Worm (Caenorhabditis elegans) whole organism, L4/young adult: ENCODE measurements around the gene slc-36.3.

ENCODE experiments used
- W03F9.2 ChIP-seq: fragments of 150-350 bp; optimal IDR thresholded peaks from 2 replicates; lab custom pipeline; 2014; ENCODE audit warnings: missing biosample characterization, missing genetic modification characterization
- dao-5 ChIP-seq: sonication (generic microtip); optimal IDR thresholded peaks from 2 replicates; lab custom pipeline; 2016; ENCODE audit warnings: missing genotype, missing genetic modification characterization, moderate library complexity, missing compliant biosample characterization
- him-1 ChIP-seq: sonication (generic microtip); optimal IDR thresholded peaks from 2 replicates; lab custom pipeline; 2016; ENCODE audit warnings: missing genotype, missing genetic modification reagents, missing genetic modification characterization, missing compliant biosample characterization

The slc-36.3 gene

ce11 chrV:20509427-20509826, 34.6 kb downstream of the slc-36.3 start:
- no peak for TF ChIP-seq dao-5
- no peak for TF ChIP-seq W03F9.2 (tag; lab: Kevin White, UChicago)
- no peak for TF ChIP-seq him-1

- TF ChIP-seq him-1: no peak
These were observed 37.5 kb downstream of the slc-36.3 start for ce11 chrV:20506542-20506941.

ce11 chrV:20504997-20505396, 39.0 kb downstream of the slc-36.3 start, which contains the start of gene Y38H6C.4:
Y38H6C.4 (minus strand) TSS chrV:20505097.
- TF ChIP-seq dao-5 (no peak), him-1 (no peak), W03F9.2 (tag; lab: Kevin White, UChicago) (no peak)

ce11 chrV:20500405-20500804, 43.6 kb downstream of the slc-36.3 start, which contains the start of gene dct-14:
dct-14 (minus strand) TSS chrV:20500505.
- no peak for TF ChIP-seq dao-5
- TF ChIP-seq him-1: no peak
- no peak for TF ChIP-seq W03F9.2 (tag; lab: Kevin White, UChicago)

- TF ChIP-seq W03F9.2 (tag; lab: Kevin White, UChicago) (no peak), him-1 (no peak), dao-5 (no peak)
These were observed 44.4 kb downstream of the slc-36.3 start for ce11 chrV:20499642-20500041.

ce11 chrV:20498980-20499379, 45.0 kb downstream of the slc-36.3 start, which contains the start of gene dct-16:
dct-16 (minus strand) TSS chrV:20499057.
- TF ChIP-seq him-1 (no peak), W03F9.2 (tag; lab: Kevin White, UChicago) (no peak), dao-5 (no peak)

- TF ChIP-seq W03F9.2 (tag; lab: Kevin White, UChicago) (no peak), dao-5 (no peak), him-1 (no peak)
These were observed 46.5 kb downstream of the slc-36.3 start for ce11 chrV:20497537-20497936.

ce11 chrV:20493271-20494231, 50.4 kb downstream of the slc-36.3 start, which contains the start of gene B0250.5:
B0250.5 (plus strand) TSS chrV:20493924.
- TF ChIP-seq dao-5 (no peak), W03F9.2 (tag; lab: Kevin White, UChicago) (no peak), him-1 (no peak)

- TF ChIP-seq W03F9.2 (tag; lab: Kevin White, UChicago): no peak
These were observed 51.6 kb downstream of the slc-36.3 start, which contains the start of gene srbc-79 for ce11 chrV:20492385-20492784. srbc-79 (minus strand) TSS chrV:20492485.
